Fruit fly (Drosophila melanogaster) whole organism, wandering third instar larva: Measurements from ENCODE around the gene ca.

Experiments used
- Abd-B ChIP-seq: fragments of >200 bp; optimal IDR thresholded peaks from 2 replicates; lab custom pipeline; 2017; ENCODE audit warnings: missing biosample characterization, missing genetic modification characterization
- CG9705 ChIP-seq: fragments of 200-800 bp; sonication (Bioruptor generic); optimal IDR thresholded peaks from 2 replicates; lab custom pipeline; 2018; ENCODE audit warnings: missing biosample characterization, mild to moderate bottlenecking, missing genetic modification characterization
- Dif ChIP-seq: fragments of 200-275, 200-300 bp; sonication (Bioruptor generic); optimal IDR thresholded peaks from 2 replicates; lab custom pipeline; 2018; ENCODE audit warnings: missing biosample characterization, missing genetic modification characterization; ENCODE audit not compliant: partially characterized antibody
- GATAd ChIP-seq: sonication (Bioruptor generic); optimal IDR thresholded peaks from 2 replicates; lab custom pipeline; 2016; ENCODE audit warnings: missing biosample characterization, missing genetic modification characterization
- HLH106 ChIP-seq: fragments of 200-800 bp; optimal IDR thresholded peaks from 3 replicates; lab custom pipeline; 2019; ENCODE audit warnings: missing biosample characterization, mild to moderate bottlenecking, missing genetic modification characterization, moderate library complexity
- Hr83 ChIP-seq: fragments of 200-300 bp; sonication (Bioruptor generic); optimal IDR thresholded peaks from 2 replicates; lab custom pipeline; 2016; ENCODE audit warnings: missing biosample characterization, mild to moderate bottlenecking, missing genetic modification characterization, moderate library complexity; ENCODE audit not compliant: poor library complexity, severe bottlenecking
- Mio ChIP-seq: sonication (Bioruptor generic); optimal IDR thresholded peaks from 2 replicates; lab custom pipeline; 2016; ENCODE audit warnings: missing biosample characterization, missing genetic modification characterization
- Myc ChIP-seq: fragments of >200 bp; optimal IDR thresholded peaks from 2 replicates; lab custom pipeline; 2017
- N ChIP-seq: fragments of >200 bp; optimal IDR thresholded peaks from 2 replicates; lab custom pipeline; 2018; ENCODE audit warnings: missing biosample characterization, missing external identifiers, missing genetic modification characterization
- OdsH ChIP-seq: fragments of 200-800 bp; sonication (Bioruptor generic); optimal IDR thresholded peaks from 2 replicates; lab custom pipeline; 2016; ENCODE audit warnings: missing biosample characterization, mild to moderate bottlenecking, missing genetic modification characterization
- Rel ChIP-seq, 2 experiments: fragments of 200-800 bp; sonication (Bioruptor generic) in 1 of 2; optimal IDR thresholded peaks; 2 replicates in 1 of 2; 3 replicates in 1 of 2; lab custom pipeline; 2016 to 2019; ENCODE audit warnings: mild to moderate bottlenecking in 2 of 2, missing biosample characterization in 2 of 2, missing genetic modification characterization in 2 of 2, moderate library complexity in 1 of 2
- Sp1 ChIP-seq: fragments of 200-800 bp; sonication (Bioruptor generic); optimal IDR thresholded peaks from 3 replicates; lab custom pipeline; 2019; ENCODE audit warnings: missing biosample characterization, mild to moderate bottlenecking, missing genetic modification characterization, moderate library complexity
- Vsx2 ChIP-seq: fragments of 200-300, 225-300 bp; sonication (Bioruptor generic); optimal IDR thresholded peaks from 2 replicates; lab custom pipeline; 2018; ENCODE audit warnings: missing biosample characterization, missing genetic modification characterization; ENCODE audit not compliant: partially characterized antibody
- br ChIP-seq: fragments of 200-800 bp; sonication (Bioruptor generic); optimal IDR thresholded peaks from 2 replicates; lab custom pipeline; 2016; ENCODE audit warnings: missing biosample characterization, missing genetic modification characterization
- brk ChIP-seq: fragments of 200-800 bp; sonication (Bioruptor generic); optimal IDR thresholded peaks from 2 replicates; lab custom pipeline; 2016; ENCODE audit warnings: missing biosample characterization, mild to moderate bottlenecking, missing genetic modification characterization
- dmrt93B ChIP-seq: fragments of 200-800 bp; sonication (Bioruptor generic); optimal IDR thresholded peaks from 2 replicates; lab custom pipeline; 2018; ENCODE audit warnings: missing biosample characterization, mild to moderate bottlenecking, missing genetic modification characterization
- dsf ChIP-seq: sonication (Bioruptor generic); optimal IDR thresholded peaks from 2 replicates; lab custom pipeline; 2016; ENCODE audit warnings: missing biosample characterization, missing genetic modification characterization, borderline replicate concordance
- ey ChIP-seq: fragments of 200-800 bp; sonication (Bioruptor generic); optimal IDR thresholded peaks from 2 replicates; lab custom pipeline; 2016; ENCODE audit warnings: missing biosample characterization, missing genetic modification characterization
- foxo ChIP-seq, 2 experiments: fragments of 200-800 bp; sonication (Bioruptor generic); optimal IDR thresholded peaks; 2 replicates in 1 of 2; 3 replicates in 1 of 2; lab custom pipeline; 2016 to 2017; ENCODE audit warnings: missing biosample characterization in 2 of 2, missing genetic modification characterization in 2 of 2
- fru ChIP-seq: fragments of 200-800 bp; sonication (Bioruptor generic); optimal IDR thresholded peaks from 3 replicates; lab custom pipeline; 2016; ENCODE audit warnings: missing biosample characterization, mild to moderate bottlenecking, missing genetic modification characterization
- h ChIP-seq: fragments of 200-800 bp; sonication (Bioruptor generic); optimal IDR thresholded peaks from 3 replicates; lab custom pipeline; 2016; ENCODE audit warnings: missing biosample characterization, mild to moderate bottlenecking, missing genetic modification characterization
- pan ChIP-seq: fragments of >200 bp; optimal IDR thresholded peaks from 2 replicates; lab custom pipeline; 2017
- psq ChIP-seq: fragments of 200-800 bp; sonication (Bioruptor generic); optimal IDR thresholded peaks from 3 replicates; lab custom pipeline; 2017; ENCODE audit warnings: missing biosample characterization, mild to moderate bottlenecking, missing genetic modification characterization, moderate library complexity
- rgr ChIP-seq: fragments of 200-800 bp; sonication (Bioruptor generic); optimal IDR thresholded peaks from 3 replicates; lab custom pipeline; 2016; ENCODE audit warnings: missing biosample characterization, mild to moderate bottlenecking, missing genetic modification characterization
- sage ChIP-seq: fragments of 200-800 bp; sonication (Bioruptor generic); optimal IDR thresholded peaks from 2 replicates; lab custom pipeline; 2016; ENCODE audit warnings: missing biosample characterization, mild to moderate bottlenecking, missing genetic modification characterization
- sv ChIP-seq: fragments of 200-800 bp; sonication (Bioruptor generic); optimal IDR thresholded peaks from 3 replicates; lab custom pipeline; 2016; ENCODE audit warnings: missing biosample characterization, missing genetic modification characterization
- usp ChIP-seq: fragments of >200 bp; optimal IDR thresholded peaks from 2 replicates; lab custom pipeline; 2017; ENCODE audit warnings: missing biosample characterization, missing genetic modification characterization
- woc ChIP-seq: sonication (Bioruptor generic); optimal IDR thresholded peaks from 2 replicates; lab custom pipeline; 2016; ENCODE audit warnings: missing biosample characterization, mild to moderate bottlenecking, missing genetic modification characterization

Gene ca

dm6 chr3R:29857228-29857627, 50.6 kb downstream of the ca start, which contains the start of gene dgt1:
dgt1 (minus strand) TSS chr3R:29857491.
- TF ChIP-seq GATAd (GFP tag; lab: Kevin White, UChicago) (no peak), sage (no peak), sv (GFP tag; lab: Kevin White, UChicago) (no peak), usp (GFP tag; lab: Kevin White, UChicago) (no peak), Myc (lab: Kevin White, UChicago) (peak; percentile 81)

dm6 chr3R:29858806-29859205, 52.2 kb downstream of the ca start, which contains the start of gene CG7824:
CG7824 (minus strand) TSS chr3R:29858936.
- TF ChIP-seq Rel (GFP tag; optimal IDR thresholded peaks at IDR 0.05; lab: Kevin White, UChicago) = no peak
- TF ChIP-seq Rel (tag; optimal IDR thresholded peaks at IDR 0.05; lab: Kevin White, UChicago) = peak; percentile 50
- TF ChIP-seq HLH106 (tag; lab: Kevin White, UChicago) = no peak

dm6 chr3R:29859763-29860162, 53.2 kb downstream of the ca start:
- peak; percentile 9 for TF ChIP-seq CG9705 (GFP tag; lab: Kevin White, UChicago)
- TF ChIP-seq woc = no peak
- TF ChIP-seq br = no peak
- TF ChIP-seq fru (GFP tag; lab: Kevin White, UChicago) = no peak
- TF ChIP-seq foxo (GFP tag; optimal IDR thresholded peaks at IDR 0.05; lab: Kevin White, UChicago) = peak in 1 of 2 experiments; percentile 43
- no peak for TF ChIP-seq Rel (GFP tag; optimal IDR thresholded peaks at IDR 0.05; lab: Kevin White, UChicago)
- TF ChIP-seq Rel (tag; optimal IDR thresholded peaks at IDR 0.05; lab: Kevin White, UChicago) = peak; percentile 99
- TF ChIP-seq HLH106 (tag; lab: Kevin White, UChicago) = peak; percentile 45
- TF ChIP-seq Myc (lab: Kevin White, UChicago) = no peak
- peak; percentile 22 for TF ChIP-seq ey (GFP tag; lab: Kevin White, UChicago)
- no peak for TF ChIP-seq brk (GFP tag; lab: Kevin White, UChicago)

dm6 chr3R:29861432-29862249, 55.0 kb downstream of the ca start, which contains the start of the genes CG15514 and RpS8:
CG15514 (minus strand) TSS chr3R:29861494.
RpS8 (plus strand) TSS chr3R:29861582.
- TF ChIP-seq sv (GFP tag; lab: Kevin White, UChicago) (peak; percentile 26), brk (GFP tag; lab: Kevin White, UChicago) (no peak), Myc (lab: Kevin White, UChicago) (peak; percentile 76), woc (no peak), Abd-B (no peak), Vsx2 (GFP tag; lab: Kevin White, UChicago) (no peak), Sp1 (peak; percentile 61), dsf (GFP tag; lab: Kevin White, UChicago) (no peak), HLH106 (tag; lab: Kevin White, UChicago) (peak; percentile 58), dmrt93B (GFP tag; lab: Kevin White, UChicago) (no peak), foxo (GFP tag; optimal IDR thresholded peaks at IDR 0.05; lab: Kevin White, UChicago) (peak in 1 of 2 experiments; percentile 60), br (peak; percentile 26), Rel (GFP tag; optimal IDR thresholded peaks at IDR 0.05; lab: Kevin White, UChicago) (no peak), Rel (tag; optimal IDR thresholded peaks at IDR 0.05; lab: Kevin White, UChicago) (peak; percentile 30), GATAd (GFP tag; lab: Kevin White, UChicago) (no peak), pan (lab: Kevin White, UChicago) (no peak), OdsH (GFP tag; lab: Kevin White, UChicago) (peak; percentile 63), CG9705 (GFP tag; lab: Kevin White, UChicago) (peak; percentile 75), psq (GFP tag; lab: Kevin White, UChicago) (peak; percentile 44), Dif (GFP tag; lab: Kevin White, UChicago) (no peak), ey (GFP tag; lab: Kevin White, UChicago) (peak; percentile 27), usp (GFP tag; lab: Kevin White, UChicago) (no peak), h (GFP tag; lab: Kevin White, UChicago) (peak; percentile 47), rgr (peak; percentile 64)

dm6 chr3R:29862795-29863194, 56.2 kb downstream of the ca start:
- TF ChIP-seq GATAd (GFP tag; lab: Kevin White, UChicago) (no peak), pan (lab: Kevin White, UChicago) (no peak), Mio (no peak), brk (GFP tag; lab: Kevin White, UChicago) (no peak), foxo (GFP tag; optimal IDR thresholded peaks at IDR 0.05; lab: Kevin White, UChicago) (no peak), rgr (no peak), dsf (GFP tag; lab: Kevin White, UChicago) (no peak), Vsx2 (GFP tag; lab: Kevin White, UChicago) (no peak), Hr83 (GFP tag; lab: Kevin White, UChicago) (no peak), N (GFP tag; lab: Kevin White, UChicago) (no peak), HLH106 (tag; lab: Kevin White, UChicago) (no peak)
